Fruit fly (Drosophila melanogaster) whole organism, wandering third instar larva: ENCODE results near the gene CG15443.

ENCODE experiments used
- Abd-B ChIP-seq: fragments of >200 bp; optimal IDR thresholded peaks from 2 replicates; lab custom pipeline; 2017; ENCODE audit warnings: missing biosample characterization, missing genetic modification characterization
- CG32264 ChIP-seq: fragments of 200-800 bp; sonication (Bioruptor generic); optimal IDR thresholded peaks from 2 replicates; lab custom pipeline; 2016; ENCODE audit warnings: missing biosample characterization, missing genetic modification characterization
- CG9705 ChIP-seq: fragments of 200-800 bp; sonication (Bioruptor generic); optimal IDR thresholded peaks from 2 replicates; lab custom pipeline; 2018; ENCODE audit warnings: missing biosample characterization, mild to moderate bottlenecking, missing genetic modification characterization
- Dif ChIP-seq: fragments of 200-275, 200-300 bp; sonication (Bioruptor generic); optimal IDR thresholded peaks from 2 replicates; lab custom pipeline; 2018; ENCODE audit warnings: missing biosample characterization, missing genetic modification characterization; ENCODE audit not compliant: partially characterized antibody
- GATAd ChIP-seq: sonication (Bioruptor generic); optimal IDR thresholded peaks from 2 replicates; lab custom pipeline; 2016; ENCODE audit warnings: missing biosample characterization, missing genetic modification characterization
- HLH106 ChIP-seq: fragments of 200-800 bp; optimal IDR thresholded peaks from 3 replicates; lab custom pipeline; 2019; ENCODE audit warnings: missing biosample characterization, mild to moderate bottlenecking, missing genetic modification characterization, moderate library complexity
- Hnf4 ChIP-seq: fragments of 200-800 bp; sonication (Bioruptor generic); optimal IDR thresholded peaks from 2 replicates; lab custom pipeline; 2016; ENCODE audit warnings: missing biosample characterization, mild to moderate bottlenecking, missing genetic modification characterization
- Hr83 ChIP-seq: fragments of 200-300 bp; sonication (Bioruptor generic); optimal IDR thresholded peaks from 2 replicates; lab custom pipeline; 2016; ENCODE audit warnings: missing biosample characterization, mild to moderate bottlenecking, missing genetic modification characterization, moderate library complexity; ENCODE audit not compliant: poor library complexity, severe bottlenecking
- Jra ChIP-seq: sonication (Bioruptor generic); optimal IDR thresholded peaks from 2 replicates; lab custom pipeline; 2016; ENCODE audit warnings: missing biosample characterization, missing genetic modification characterization
- Mio ChIP-seq: sonication (Bioruptor generic); optimal IDR thresholded peaks from 2 replicates; lab custom pipeline; 2016; ENCODE audit warnings: missing biosample characterization, missing genetic modification characterization
- Myc ChIP-seq: fragments of >200 bp; optimal IDR thresholded peaks from 2 replicates; lab custom pipeline; 2017
- N ChIP-seq: fragments of >200 bp; optimal IDR thresholded peaks from 2 replicates; lab custom pipeline; 2018; ENCODE audit warnings: missing biosample characterization, missing external identifiers, missing genetic modification characterization
- OdsH ChIP-seq: fragments of 200-800 bp; sonication (Bioruptor generic); optimal IDR thresholded peaks from 2 replicates; lab custom pipeline; 2016; ENCODE audit warnings: missing biosample characterization, mild to moderate bottlenecking, missing genetic modification characterization
- Rel ChIP-seq, 2 experiments: fragments of 200-800 bp; sonication (Bioruptor generic) in 1 of 2; optimal IDR thresholded peaks; 2 replicates in 1 of 2; 3 replicates in 1 of 2; lab custom pipeline; 2016 to 2019; ENCODE audit warnings: mild to moderate bottlenecking in 2 of 2, missing biosample characterization in 2 of 2, missing genetic modification characterization in 2 of 2, moderate library complexity in 1 of 2
- Sp1 ChIP-seq: fragments of 200-800 bp; sonication (Bioruptor generic); optimal IDR thresholded peaks from 3 replicates; lab custom pipeline; 2019; ENCODE audit warnings: missing biosample characterization, mild to moderate bottlenecking, missing genetic modification characterization, moderate library complexity
- br ChIP-seq: fragments of 200-800 bp; sonication (Bioruptor generic); optimal IDR thresholded peaks from 2 replicates; lab custom pipeline; 2016; ENCODE audit warnings: missing biosample characterization, missing genetic modification characterization
- dmrt93B ChIP-seq: fragments of 200-800 bp; sonication (Bioruptor generic); optimal IDR thresholded peaks from 2 replicates; lab custom pipeline; 2018; ENCODE audit warnings: missing biosample characterization, mild to moderate bottlenecking, missing genetic modification characterization
- ey ChIP-seq: fragments of 200-800 bp; sonication (Bioruptor generic); optimal IDR thresholded peaks from 2 replicates; lab custom pipeline; 2016; ENCODE audit warnings: missing biosample characterization, missing genetic modification characterization
- foxo ChIP-seq, 2 experiments: fragments of 200-800 bp; sonication (Bioruptor generic); optimal IDR thresholded peaks; 2 replicates in 1 of 2; 3 replicates in 1 of 2; lab custom pipeline; 2016 to 2017; ENCODE audit warnings: missing biosample characterization in 2 of 2, missing genetic modification characterization in 2 of 2
- fru ChIP-seq: fragments of 200-800 bp; sonication (Bioruptor generic); optimal IDR thresholded peaks from 3 replicates; lab custom pipeline; 2016; ENCODE audit warnings: missing biosample characterization, mild to moderate bottlenecking, missing genetic modification characterization
- h ChIP-seq: fragments of 200-800 bp; sonication (Bioruptor generic); optimal IDR thresholded peaks from 3 replicates; lab custom pipeline; 2016; ENCODE audit warnings: missing biosample characterization, mild to moderate bottlenecking, missing genetic modification characterization
- jim ChIP-seq: fragments of 175-275, 200-325 bp; sonication (Bioruptor generic); optimal IDR thresholded peaks from 2 replicates; lab custom pipeline; 2016; ENCODE audit warnings: missing biosample characterization, mild to moderate bottlenecking, missing genetic modification characterization
- psq ChIP-seq: fragments of 200-800 bp; sonication (Bioruptor generic); optimal IDR thresholded peaks from 3 replicates; lab custom pipeline; 2017; ENCODE audit warnings: missing biosample characterization, mild to moderate bottlenecking, missing genetic modification characterization, moderate library complexity
- rgr ChIP-seq: fragments of 200-800 bp; sonication (Bioruptor generic); optimal IDR thresholded peaks from 3 replicates; lab custom pipeline; 2016; ENCODE audit warnings: missing biosample characterization, mild to moderate bottlenecking, missing genetic modification characterization
- sv ChIP-seq: fragments of 200-800 bp; sonication (Bioruptor generic); optimal IDR thresholded peaks from 3 replicates; lab custom pipeline; 2016; ENCODE audit warnings: missing biosample characterization, missing genetic modification characterization
- woc ChIP-seq: sonication (Bioruptor generic); optimal IDR thresholded peaks from 2 replicates; lab custom pipeline; 2016; ENCODE audit warnings: missing biosample characterization, mild to moderate bottlenecking, missing genetic modification characterization

Gene CG15443

DNA sequence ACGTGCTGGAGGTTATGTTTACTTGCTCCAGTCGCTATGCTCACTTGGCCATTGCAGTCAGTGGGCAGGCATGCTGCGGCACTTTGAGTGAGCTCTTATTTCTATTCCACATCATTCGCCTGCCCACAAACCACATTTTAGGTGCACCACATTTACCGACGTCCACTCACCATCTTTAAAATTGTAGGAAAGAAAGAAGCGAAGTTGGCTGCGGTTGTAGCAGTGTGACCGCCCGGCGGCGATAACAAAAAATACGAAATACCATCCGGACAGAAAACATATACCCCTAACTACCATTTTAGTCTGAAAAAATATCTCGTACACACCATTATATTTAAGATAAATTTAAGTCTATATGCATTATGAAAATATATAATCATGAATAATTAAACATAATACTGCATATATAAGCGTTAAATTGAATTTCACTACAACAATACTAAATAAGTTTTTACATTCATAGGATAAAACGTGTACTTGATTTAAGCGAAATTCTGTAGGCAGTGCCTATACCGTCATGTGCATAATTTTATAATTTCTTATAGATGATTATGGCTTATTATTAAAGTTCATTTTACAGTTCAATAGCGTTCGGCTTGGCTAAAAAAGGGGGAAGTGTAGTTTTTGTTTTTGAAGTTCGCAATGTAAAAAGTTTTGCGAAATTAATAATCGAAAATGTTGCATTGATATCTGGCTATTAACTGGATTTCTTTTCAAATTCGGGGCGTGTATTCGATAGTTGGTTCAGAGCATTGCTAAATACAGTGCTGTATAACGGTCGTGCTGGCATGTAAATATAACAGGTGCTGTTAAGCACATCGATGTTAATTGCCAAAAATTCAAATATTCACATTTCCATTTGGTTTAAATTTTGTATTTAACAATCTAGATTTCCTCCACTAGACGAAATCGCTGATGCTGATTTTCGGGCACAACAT, 4.9 kb downstream of the CG15443 start, which contains the start of gene RpL27A:
Gene RpL27A (minus strand): TSS at position 246 of the 938 bp plus-strand sequence.
- TF ChIP-seq CG32264 (no peak), sv (GFP tag; lab: Kevin White, UChicago) (peak; percentile 56), br (GFP tag; lab: Kevin White, UChicago) (peak; percentile 69), N (GFP tag; lab: Kevin White, UChicago) (peak; percentile 78), foxo (GFP tag; optimal IDR thresholded peaks at IDR 0.05; lab: Kevin White, UChicago) (peak in 1 of 2 experiments; percentile 67), Abd-B (no peak), Rel (GFP tag; optimal IDR thresholded peaks at IDR 0.05; lab: Kevin White, UChicago) (no peak), Rel (tag; optimal IDR thresholded peaks at IDR 0.05; lab: Kevin White, UChicago) (peak; percentile 57), Dif (GFP tag; lab: Kevin White, UChicago) (peak; percentile 45), Hr83 (peak; percentile 92), HLH106 (tag; lab: Kevin White, UChicago) (peak; percentile 61), Myc (lab: Kevin White, UChicago) (peak; percentile 40), CG9705 (GFP tag; lab: Kevin White, UChicago) (peak; percentile 76), OdsH (GFP tag; lab: Kevin White, UChicago) (peak; percentile 19), dmrt93B (peak; percentile 73), Sp1 (GFP tag; lab: Kevin White, UChicago) (peak; percentile 85), rgr (peak; percentile 87), Hnf4 (GFP tag; lab: Kevin White, UChicago) (no peak), GATAd (GFP tag; lab: Kevin White, UChicago) (no peak), fru (GFP tag; lab: Kevin White, UChicago) (peak; percentile 20), ey (GFP tag; lab: Kevin White, UChicago) (peak; percentile 17), Jra (GFP tag; lab: Kevin White, UChicago) (no peak), h (peak; percentile 52), psq (GFP tag; lab: Kevin White, UChicago) (peak; percentile 41)

DNA sequence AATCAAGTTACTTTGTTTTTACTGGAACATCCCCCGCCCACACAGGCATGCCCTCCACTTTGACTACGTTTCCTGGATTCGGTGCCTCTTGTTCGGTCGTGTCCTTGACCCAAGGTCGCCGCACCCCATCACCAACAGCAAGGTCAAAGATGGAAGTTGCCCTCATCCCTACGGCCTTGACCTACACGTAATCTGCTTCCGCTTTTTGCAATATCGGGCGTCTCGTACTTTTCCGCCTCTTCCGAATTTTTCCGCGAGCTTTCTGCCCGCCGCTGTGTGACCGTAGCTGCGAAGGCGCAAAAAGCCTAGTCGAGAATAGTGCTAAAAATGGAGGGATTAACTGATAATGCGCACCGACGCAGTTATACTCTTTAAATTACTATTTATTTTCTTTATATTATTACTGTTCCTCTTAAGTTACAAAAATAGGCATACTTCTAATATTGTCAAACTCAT, 6.7 kb downstream of the CG15443 start, which contains the start of gene Gs1l:
Gene Gs1l (minus strand): TSS at position 269 of the 456 bp plus-strand sequence.
- TF ChIP-seq fru (GFP tag; lab: Kevin White, UChicago) (no peak), Sp1 (GFP tag; lab: Kevin White, UChicago) (peak; percentile 25), woc (GFP tag; lab: Kevin White, UChicago) (peak; percentile 56), CG9705 (GFP tag; lab: Kevin White, UChicago) (no peak), Hnf4 (GFP tag; lab: Kevin White, UChicago) (no peak), sv (GFP tag; lab: Kevin White, UChicago) (no peak), Jra (GFP tag; lab: Kevin White, UChicago) (no peak), Abd-B (no peak), rgr (no peak), Rel (GFP tag; optimal IDR thresholded peaks at IDR 0.05; lab: Kevin White, UChicago) (no peak), Rel (tag; optimal IDR thresholded peaks at IDR 0.05; lab: Kevin White, UChicago) (peak; percentile 26), N (GFP tag; lab: Kevin White, UChicago) (no peak)

DNA sequence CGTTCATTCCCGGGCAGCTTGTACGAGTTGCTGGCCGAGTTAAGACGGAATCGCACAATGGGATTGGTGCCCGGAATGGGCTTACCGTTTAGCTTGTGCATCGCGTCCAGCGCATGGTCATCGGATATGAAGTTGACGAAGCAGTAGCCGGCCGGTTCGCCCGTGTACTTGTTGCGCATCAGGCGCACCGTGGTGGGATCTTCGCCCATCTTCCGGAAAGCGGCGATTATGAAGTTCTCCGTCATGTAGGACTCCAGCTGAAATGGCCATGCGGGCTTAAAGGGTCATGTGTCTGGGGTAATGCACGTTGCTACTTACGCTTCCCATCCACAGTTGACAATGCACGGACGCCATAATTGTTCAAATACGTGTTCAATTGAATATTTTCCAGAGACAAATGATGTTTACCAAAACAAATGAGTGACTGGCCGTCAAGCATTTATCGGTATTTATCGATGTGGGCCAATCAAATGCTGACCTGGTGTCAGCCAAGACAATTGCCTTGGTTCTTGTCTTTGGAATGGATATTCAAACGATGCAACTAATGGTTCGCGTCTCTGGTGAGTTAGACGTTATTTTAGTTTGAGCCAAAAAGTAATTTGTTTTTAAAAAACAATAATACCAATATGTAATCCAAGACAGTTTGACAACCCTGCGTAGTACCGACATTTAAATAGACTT, 9.1 kb downstream of the CG15443 start, which contains the start of the genes Secp43 and ND-B8:
Gene Secp43 (minus strand): TSS at position 445 of the 681 bp plus-strand sequence.
Gene ND-B8 (plus strand): TSS at position 618 of the 681 bp plus-strand sequence.
- TF ChIP-seq Rel (GFP tag; optimal IDR thresholded peaks at IDR 0.05; lab: Kevin White, UChicago) (no peak), Rel (tag; optimal IDR thresholded peaks at IDR 0.05; lab: Kevin White, UChicago) (no peak), Myc (lab: Kevin White, UChicago) (peak; percentile 49), rgr (peak; percentile 15), GATAd (GFP tag; lab: Kevin White, UChicago) (no peak)

DNA sequence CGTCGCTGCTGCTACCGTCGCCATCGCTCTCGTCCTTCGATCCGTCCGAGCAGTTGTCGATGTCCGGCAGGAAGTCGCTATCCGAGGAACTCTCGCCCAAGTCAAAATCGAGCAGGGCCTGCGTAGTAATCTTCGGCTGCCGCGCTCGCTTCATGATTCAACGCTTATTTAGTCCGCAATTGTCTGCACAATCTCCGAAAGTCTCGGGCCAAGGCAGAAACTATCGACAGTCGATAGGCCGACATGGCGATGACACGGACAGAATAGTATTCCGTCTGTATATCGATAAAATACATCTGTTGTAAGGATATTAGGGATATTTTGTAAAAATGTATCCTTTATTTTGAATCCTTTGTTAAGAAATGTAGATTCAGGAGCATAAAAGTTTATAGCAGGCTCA, 10.4 kb downstream of the CG15443 start, which contains the start of gene CG15439:
Gene CG15439 (minus strand): TSS at position 241 of the 400 bp plus-strand sequence.
- TF ChIP-seq Jra (GFP tag; lab: Kevin White, UChicago) (no peak), psq (GFP tag; lab: Kevin White, UChicago) (no peak), Mio (GFP tag; lab: Kevin White, UChicago) (no peak), ey (GFP tag; lab: Kevin White, UChicago) (no peak), rgr (no peak), CG32264 (no peak), jim (no peak), Myc (lab: Kevin White, UChicago) (no peak)
- TF ChIP-seq, all 38 proteins: peak for 0
